Fruit fly (Drosophila melanogaster): Measurements from ENCODE around the gene CG11586.
A peak's percentile ranks its signal among the peaks of the same experiment; 100 is the strongest.

CG11586 gene

dm6 chr3L:4272167-4272773, 10.0 kb upstream of the CG11586 start (continued):
- TF ChIP-seq Hr39 (optimal IDR thresholded peaks at IDR 0.05) (no peak), fd102C (GFP tag; optimal IDR thresholded peaks at IDR 0.05) (peak; percentile 15), CG6683 (GFP tag; optimal IDR thresholded peaks at IDR 0.05) (no peak), B-H2 (GFP tag; optimal IDR thresholded peaks at IDR 0.05) (no peak), crp (GFP tag; optimal IDR thresholded peaks at IDR 0.05) (no peak), CG15011 (GFP tag; optimal IDR thresholded peaks at IDR 0.05) (peak; percentile 2), CG15601 (tag; optimal IDR thresholded peaks at IDR 0.05) (peak; percentile 86), pho (GFP tag; optimal IDR thresholded peaks at IDR 0.05) (no peak), Aef1 (GFP tag; IDR thresholded peaks at IDR 0.05) (no peak), CG7928 (GFP tag; optimal IDR thresholded peaks at IDR 0.05) (no peak), Blimp-1 (GFP tag; optimal IDR thresholded peaks at IDR 0.05) (peak; percentile 64), CG10366 (GFP tag; IDR thresholded peaks at IDR 0.05) (no peak), CG2875 (GFP tag; optimal IDR thresholded peaks at IDR 0.05) (peak; percentile 64), mirr (GFP tag; optimal IDR thresholded peaks at IDR 0.05) (no peak), Kr (GFP tag; optimal IDR thresholded peaks at IDR 0.05) (peak; percentile 45), dmrt11E (tag; optimal IDR thresholded peaks at IDR 0.05) (peak; percentile 54), odd (GFP tag; optimal IDR thresholded peaks at IDR 0.05) (no peak), stc (GFP tag; IDR thresholded peaks at IDR 0.05) (no peak), CG12219 (GFP tag; optimal IDR thresholded peaks at IDR 0.05) (no peak), cato (GFP tag; optimal IDR thresholded peaks at IDR 0.05; ENCODE audit: borderline replicate concordance) (no peak), CG6272 (GFP tag; IDR thresholded peaks at IDR 0.05) (no peak), Hmx (GFP tag; optimal IDR thresholded peaks at IDR 0.05) (no peak), stwl (tag; optimal IDR thresholded peaks at IDR 0.05) (no peak), B-H1 (GFP tag; IDR thresholded peaks at IDR 0.05) (no peak), CG17359 (tag; optimal IDR thresholded peaks at IDR 0.05) (peak; percentile 18), CG8944 (GFP tag; optimal IDR thresholded peaks at IDR 0.05) (no peak), CG10321 (GFP tag; IDR thresholded peaks at IDR 0.05) (no peak), CG7786 (GFP tag; optimal IDR thresholded peaks at IDR 0.05) (no peak), vvl (GFP tag; IDR thresholded peaks at IDR 0.05) (peak; percentile 49; the same call in 1 of the 2 replicates), CG2889 (GFP tag; IDR thresholded peaks at IDR 0.05) (no peak), E2f1 (GFP tag; IDR thresholded peaks at IDR 0.05) (no peak), Sox100B (GFP tag; optimal IDR thresholded peaks at IDR 0.05) (no peak), unpg (GFP tag; optimal IDR thresholded peaks at IDR 0.05) (no peak), CG8290 (GFP tag; optimal IDR thresholded peaks at IDR 0.05) (peak; percentile 43), CG8290 (tag; optimal IDR thresholded peaks at IDR 0.05) (peak in 1 of 2 experiments; percentile 16), Nf-YA (GFP tag; IDR thresholded peaks at IDR 0.05) (no peak), lmd (GFP tag; IDR thresholded peaks at IDR 0.05) (no peak), pita (GFP tag; optimal IDR thresholded peaks at IDR 0.05) (no peak), onecut (GFP tag; IDR thresholded peaks at IDR 0.05) (peak; percentile 31; the same call in 1 of the 2 replicates), CG2712 (tag; optimal IDR thresholded peaks at IDR 0.05) (peak; percentile 23), vnd (GFP tag; IDR thresholded peaks at IDR 0.05; ENCODE audit: partially characterized antibody) (no peak), CG2202 (tag; optimal IDR thresholded peaks at IDR 0.05) (peak; percentile 71), otp (GFP tag; IDR thresholded peaks at IDR 0.05) (peak; percentile 59; the same call in 1 of the 3 replicates), CG9797 (GFP tag; optimal IDR thresholded peaks at IDR 0.05) (no peak), ac (GFP tag; optimal IDR thresholded peaks at IDR 0.05) (peak; percentile 58), CG9727 (GFP tag; optimal IDR thresholded peaks at IDR 0.05) (peak; percentile 59), chif (GFP tag; optimal IDR thresholded peaks at IDR 0.05) (peak in 1 of 2 experiments; percentile 6), dm (GFP tag; optimal IDR thresholded peaks at IDR 0.05) (no peak), CG6254 (GFP tag; optimal IDR thresholded peaks at IDR 0.05) (peak; percentile 28), ssp (GFP tag; IDR thresholded peaks at IDR 0.05) (no peak), CG1529 (GFP tag; optimal IDR thresholded peaks at IDR 0.05) (peak; percentile 30)

All from whole organism, embryonic.